Worm (Caenorhabditis elegans) whole organism, L4/young adult: Measurements from ENCODE around the gene B0554.4.

ENCODE experiments used
- W03F9.2 ChIP-seq: fragments of 150-350 bp; optimal IDR thresholded peaks from 2 replicates; lab custom pipeline; 2014; ENCODE audit warnings: missing biosample characterization, missing genetic modification characterization
- dao-5 ChIP-seq: sonication (generic microtip); optimal IDR thresholded peaks from 2 replicates; lab custom pipeline; 2016; ENCODE audit warnings: missing genotype, missing genetic modification characterization, moderate library complexity, missing compliant biosample characterization
- him-1 ChIP-seq: sonication (generic microtip); optimal IDR thresholded peaks from 2 replicates; lab custom pipeline; 2016; ENCODE audit warnings: missing genotype, missing genetic modification reagents, missing genetic modification characterization, missing compliant biosample characterization

- TF ChIP-seq him-1 (tag; lab: Kevin White, UChicago) (no peak), W03F9.2 (tag; lab: Kevin White, UChicago) (no peak), dao-5 (no peak)
Measured at ce11 chrV:477664-478212, 48.8 kb downstream of the B0554.4 start, which contains the start of gene nhr-55.
